Fruit fly (Drosophila melanogaster): ENCODE results near the gene Or85c.

DNA sequence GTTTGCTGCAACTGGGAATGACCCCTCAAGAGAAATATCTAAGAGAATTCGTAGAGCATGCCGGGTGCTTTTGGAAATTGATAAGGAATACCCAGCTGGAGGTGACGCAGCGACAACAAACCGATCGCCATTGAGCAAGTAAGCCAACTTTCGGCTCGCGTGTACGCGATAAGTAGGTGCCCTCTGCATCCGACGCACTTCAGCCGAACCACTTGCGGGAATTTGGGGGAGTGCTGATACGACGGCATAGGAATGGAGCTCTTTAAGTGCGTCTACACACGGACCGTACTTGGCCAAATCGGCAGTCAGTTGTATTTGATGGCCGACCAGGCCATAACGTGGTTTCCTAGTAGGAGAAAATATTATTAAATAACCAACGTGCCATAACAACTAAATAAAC is 10.8 kb upstream of the Or85c start, which contains the start of gene CG31259:
- TF ChIP-seq pan (optimal IDR thresholded peaks at IDR 0.05) (no peak), Dll (optimal IDR thresholded peaks at IDR 0.05) (no peak), EcR (GFP tag; optimal IDR thresholded peaks at IDR 0.05) (no peak), CG8478 (optimal IDR thresholded peaks at IDR 0.05) (no peak), psq (optimal IDR thresholded peaks at IDR 0.05) (no peak)
